Fruit fly (Drosophila melanogaster): ENCODE data around the gene CG34429.

Gene CG34429

dm6 chr3L:13081284-13081937, 18.6 kb downstream of the CG34429 start:
- TF ChIP-seq insv (optimal IDR thresholded peaks at IDR 0.05) (no peak), Myc (optimal IDR thresholded peaks at IDR 0.05) (no peak), Sin3A (optimal IDR thresholded peaks at IDR 0.05) (no peak), psq (optimal IDR thresholded peaks at IDR 0.05) (no peak), ttk (optimal IDR thresholded peaks at IDR 0.05) (no peak), h (optimal IDR thresholded peaks at IDR 0.05) (no peak)

dm6 chr3L:13083432-13083831, 20.6 kb downstream of the CG34429 start:
- TF ChIP-seq Sin3A (optimal IDR thresholded peaks at IDR 0.05) = no peak
- no peak for TF ChIP-seq Myc (optimal IDR thresholded peaks at IDR 0.05)
- TF ChIP-seq insv (optimal IDR thresholded peaks at IDR 0.05) = no peak
- no peak for TF ChIP-seq psq (optimal IDR thresholded peaks at IDR 0.05)
- no peak for TF ChIP-seq h (optimal IDR thresholded peaks at IDR 0.05)
- TF ChIP-seq ttk (optimal IDR thresholded peaks at IDR 0.05) = no peak

- TF ChIP-seq psq (optimal IDR thresholded peaks at IDR 0.05) (no peak), h (optimal IDR thresholded peaks at IDR 0.05) (no peak), insv (optimal IDR thresholded peaks at IDR 0.05) (no peak), ttk (optimal IDR thresholded peaks at IDR 0.05) (no peak), Myc (optimal IDR thresholded peaks at IDR 0.05) (no peak), Sin3A (optimal IDR thresholded peaks at IDR 0.05) (no peak)
Observed at dm6 chr3L:13084477-13084876, 21.6 kb downstream of the CG34429 start.

- no peak for TF ChIP-seq insv (optimal IDR thresholded peaks at IDR 0.05)
- no peak for TF ChIP-seq Myc (optimal IDR thresholded peaks at IDR 0.05)
- TF ChIP-seq psq (optimal IDR thresholded peaks at IDR 0.05) = no peak
- no peak for TF ChIP-seq h (optimal IDR thresholded peaks at IDR 0.05)
- no peak for TF ChIP-seq Sin3A (optimal IDR thresholded peaks at IDR 0.05)
- no peak for TF ChIP-seq ttk (optimal IDR thresholded peaks at IDR 0.05)
Observed at dm6 chr3L:13087189-13087588, 24.3 kb downstream of the CG34429 start, which contains the start of gene CG17300. TSS of gene CG17300 (minus strand) at chr3L:13087289.

dm6 chr3L:13089869-13090268, 27.0 kb downstream of the CG34429 start, which contains the start of gene CG11251:
TSS of gene CG11251 (minus strand) at chr3L:13089969.
- TF ChIP-seq psq (optimal IDR thresholded peaks at IDR 0.05) (no peak), Myc (optimal IDR thresholded peaks at IDR 0.05) (no peak), insv (optimal IDR thresholded peaks at IDR 0.05) (no peak), h (optimal IDR thresholded peaks at IDR 0.05) (no peak), ttk (optimal IDR thresholded peaks at IDR 0.05) (no peak), Sin3A (optimal IDR thresholded peaks at IDR 0.05) (no peak)

dm6 chr3L:13099151-13099550, 36.3 kb downstream of the CG34429 start:
- TF ChIP-seq Sin3A (optimal IDR thresholded peaks at IDR 0.05) = no peak
- no peak for TF ChIP-seq Myc (optimal IDR thresholded peaks at IDR 0.05)
- TF ChIP-seq insv (optimal IDR thresholded peaks at IDR 0.05) = no peak
- no peak for TF ChIP-seq h (optimal IDR thresholded peaks at IDR 0.05)
- no peak for TF ChIP-seq psq (optimal IDR thresholded peaks at IDR 0.05)
- no peak for TF ChIP-seq ttk (optimal IDR thresholded peaks at IDR 0.05)

dm6 chr3L:13100438-13100837, 37.6 kb downstream of the CG34429 start:
- TF ChIP-seq Myc (optimal IDR thresholded peaks at IDR 0.05) (no peak), insv (optimal IDR thresholded peaks at IDR 0.05) (no peak), ttk (optimal IDR thresholded peaks at IDR 0.05) (no peak), h (optimal IDR thresholded peaks at IDR 0.05) (no peak), Sin3A (optimal IDR thresholded peaks at IDR 0.05) (no peak), psq (optimal IDR thresholded peaks at IDR 0.05) (no peak)

dm6 chr3L:13105863-13106262, 43.0 kb downstream of the CG34429 start:
- TF ChIP-seq insv (optimal IDR thresholded peaks at IDR 0.05) = no peak
- TF ChIP-seq ttk (optimal IDR thresholded peaks at IDR 0.05) = no peak
- no peak for TF ChIP-seq Myc (optimal IDR thresholded peaks at IDR 0.05)
- TF ChIP-seq psq (optimal IDR thresholded peaks at IDR 0.05) = no peak
- no peak for TF ChIP-seq Sin3A (optimal IDR thresholded peaks at IDR 0.05)
- TF ChIP-seq h (optimal IDR thresholded peaks at IDR 0.05) = no peak

dm6 chr3L:13107307-13107938, 44.6 kb downstream of the CG34429 start:
- TF ChIP-seq Sin3A (optimal IDR thresholded peaks at IDR 0.05) (no peak), h (optimal IDR thresholded peaks at IDR 0.05) (no peak), psq (optimal IDR thresholded peaks at IDR 0.05) (no peak), ttk (optimal IDR thresholded peaks at IDR 0.05) (no peak), insv (optimal IDR thresholded peaks at IDR 0.05) (no peak), Myc (optimal IDR thresholded peaks at IDR 0.05) (no peak)

dm6 chr3L:13108354-13108882, 45.6 kb downstream of the CG34429 start:
- TF ChIP-seq Myc (optimal IDR thresholded peaks at IDR 0.05) (no peak), insv (optimal IDR thresholded peaks at IDR 0.05) (no peak), psq (optimal IDR thresholded peaks at IDR 0.05) (no peak), Sin3A (optimal IDR thresholded peaks at IDR 0.05) (no peak), h (optimal IDR thresholded peaks at IDR 0.05) (no peak), ttk (optimal IDR thresholded peaks at IDR 0.05) (no peak)

- no peak for TF ChIP-seq psq (optimal IDR thresholded peaks at IDR 0.05)
- TF ChIP-seq ttk (optimal IDR thresholded peaks at IDR 0.05) = no peak
- TF ChIP-seq Myc (optimal IDR thresholded peaks at IDR 0.05) = no peak
- TF ChIP-seq insv (optimal IDR thresholded peaks at IDR 0.05) = no peak
- TF ChIP-seq h (optimal IDR thresholded peaks at IDR 0.05) = no peak
- no peak for TF ChIP-seq Sin3A (optimal IDR thresholded peaks at IDR 0.05)
Observed at dm6 chr3L:13109362-13109761, 46.5 kb downstream of the CG34429 start.

- TF ChIP-seq Myc (optimal IDR thresholded peaks at IDR 0.05) (no peak), psq (optimal IDR thresholded peaks at IDR 0.05) (no peak), insv (optimal IDR thresholded peaks at IDR 0.05) (no peak), h (optimal IDR thresholded peaks at IDR 0.05) (no peak), Sin3A (optimal IDR thresholded peaks at IDR 0.05) (no peak), ttk (optimal IDR thresholded peaks at IDR 0.05) (no peak)
Observed at dm6 chr3L:13111422-13111821, 48.6 kb downstream of the CG34429 start.

All from Kc167 (cell line).